Fruit fly (Drosophila melanogaster) whole organism, embryonic: ENCODE results near the gene Rpn10.

Source experiments
- Adf1 ChIP-seq: fragments of 200-800 bp; sonication (Bioruptor generic); IDR thresholded peaks from 2 replicates; pipeline ENCODE4 v1.3.6; 2022; ENCODE audit warnings: missing biosample characterization, missing genetic modification characterization
- CG12236 ChIP-seq: fragments of 200-800 bp; sonication (Bioruptor generic); optimal IDR thresholded peaks from 2 replicates; lab custom pipeline; 2016; ENCODE audit warnings: missing biosample characterization, missing genetic modification characterization
- CG12744 ChIP-seq: fragments of 200-800 bp; sonication (Bioruptor generic); optimal IDR thresholded peaks from 2 replicates; lab custom pipeline; 2016; ENCODE audit warnings: missing biosample characterization, missing genetic modification characterization
- CG15269 ChIP-seq: fragments of 200-800 bp; sonication (Bioruptor generic); optimal IDR thresholded peaks from 2 replicates; lab custom pipeline; 2018; ENCODE audit warnings: missing biosample characterization, mild to moderate bottlenecking, missing genetic modification characterization, moderate library complexity
- CG17328 ChIP-seq: fragments of 200-800 bp; sonication (Bioruptor generic); IDR thresholded peaks from 2 replicates; pipeline ENCODE4 v1.3.6; 2022; ENCODE audit warnings: missing biosample characterization, missing genetic modification characterization
- CG2712 ChIP-seq: fragments of 200-800 bp; optimal IDR thresholded peaks from 3 replicates; lab custom pipeline; 2019; ENCODE audit warnings: missing biosample characterization, mild to moderate bottlenecking, missing genetic modification characterization, moderate library complexity
- CG34224 ChIP-seq: fragments of 200-800 bp; sonication (Bioruptor generic); IDR thresholded peaks from 3 replicates; pipeline ENCODE4 v1.3.6; 2022; ENCODE audit warnings: missing biosample characterization, missing genetic modification characterization; ENCODE audit not compliant: partially characterized antibody
- CG4820 ChIP-seq: fragments of 200-800 bp; sonication (Bioruptor generic); optimal IDR thresholded peaks from 3 replicates; lab custom pipeline; 2016; ENCODE audit warnings: missing biosample characterization, missing genetic modification characterization
- CG9797 ChIP-seq: fragments of 200-800 bp; sonication (Bioruptor generic); optimal IDR thresholded peaks from 3 replicates; lab custom pipeline; 2018; ENCODE audit warnings: missing biosample characterization, mild to moderate bottlenecking, missing genetic modification characterization
- CoRest ChIP-seq: fragments of 200-800 bp; sonication (Bioruptor generic); optimal IDR thresholded peaks from 3 replicates; lab custom pipeline; 2018; ENCODE audit warnings: missing biosample characterization, mild to moderate bottlenecking, missing genetic modification characterization, moderate library complexity
- CrebB ChIP-seq: fragments of 200-800 bp; sonication (Bioruptor generic); optimal IDR thresholded peaks from 3 replicates; lab custom pipeline; 2018; ENCODE audit warnings: missing biosample characterization, mild to moderate bottlenecking, missing genetic modification characterization
- Deaf1 ChIP-seq: fragments of 200-800 bp; optimal IDR thresholded peaks from 3 replicates; lab custom pipeline; 2019; ENCODE audit warnings: missing biosample characterization, mild to moderate bottlenecking, missing genetic modification characterization, moderate library complexity
- Dip3 ChIP-seq: fragments of 200-800 bp; sonication (Bioruptor generic); optimal IDR thresholded peaks from 3 replicates; lab custom pipeline; 2016; ENCODE audit warnings: missing biosample characterization, missing genetic modification characterization
- Dll ChIP-seq: fragments of 200-800 bp; sonication (Bioruptor generic); IDR thresholded peaks from 4 replicates; pipeline ENCODE4 v1.3.6; 2022; ENCODE audit warnings: missing biosample characterization, missing genetic modification characterization; ENCODE audit not compliant: partially characterized antibody
- HLH4C ChIP-seq: fragments of 200-800 bp; sonication (Bioruptor generic); IDR thresholded peaks from 3 replicates; pipeline ENCODE4 v1.3.6; 2022; ENCODE audit warnings: missing biosample characterization, missing genetic modification characterization; ENCODE audit not compliant: partially characterized antibody
- Hr78 ChIP-seq, 2 experiments: fragments of 200-800 bp in 1 of 2; fragments of >200 bp in 1 of 2; sonication (Bioruptor generic) in 1 of 2; optimal IDR thresholded peaks; 2 replicates each; lab custom pipeline; 2017 to 2019; ENCODE audit warnings: missing biosample characterization in 2 of 2, missing genetic modification characterization in 2 of 2, mild to moderate bottlenecking in 1 of 2, moderate library complexity in 1 of 2
- Med ChIP-seq: fragments of 200-800 bp; sonication (Bioruptor generic); peaks from one replicate; lab custom pipeline; 2016; ENCODE audit warnings: missing biosample characterization, missing genetic modification characterization, mild to moderate bottlenecking, inconsistent platforms, moderate library complexity
- Myb ChIP-seq: fragments of 200-800 bp; sonication (Bioruptor generic); optimal IDR thresholded peaks from 2 replicates; lab custom pipeline; 2016; ENCODE audit warnings: missing biosample characterization, missing genetic modification characterization
- Nf-YB ChIP-seq: fragments of 200-800 bp; sonication (Bioruptor generic); optimal IDR thresholded peaks from 3 replicates; lab custom pipeline; 2019; ENCODE audit warnings: missing biosample characterization, mild to moderate bottlenecking, missing genetic modification characterization, moderate library complexity
- Pdp1 ChIP-seq, 2 experiments: fragments of 200-800 bp; sonication (Bioruptor generic); optimal IDR thresholded peaks; 3 replicates each; lab custom pipeline; 2016; ENCODE audit warnings: missing biosample characterization in 2 of 2, missing genetic modification characterization in 2 of 2, mild to moderate bottlenecking in 1 of 2, moderate library complexity in 1 of 2
- Stat92E ChIP-seq, 3 experiments: fragments of >200 bp in 2 of 3; fragments of 200-800 bp in 1 of 3; sonication (Bioruptor generic) in 1 of 3; optimal IDR thresholded peaks; 2 replicates each; lab custom pipeline; 2017 to 2019; ENCODE audit warnings: missing biosample characterization in 3 of 3, missing genetic modification characterization in 3 of 3, mild to moderate bottlenecking in 1 of 3, moderate library complexity in 1 of 3
- bbx ChIP-seq: fragments of 200-800 bp; sonication (Bioruptor generic); IDR thresholded peaks from 2 replicates; pipeline ENCODE4 v1.3.6; 2022; ENCODE audit warnings: missing biosample characterization, missing genetic modification characterization; ENCODE audit not compliant: partially characterized antibody
- btn ChIP-seq: fragments of 200-800 bp; sonication (Bioruptor generic); optimal IDR thresholded peaks from 2 replicates; lab custom pipeline; 2016; ENCODE audit warnings: missing biosample characterization, missing genetic modification characterization
- chm ChIP-seq: fragments of 200-800 bp; sonication (Bioruptor generic); IDR thresholded peaks from 2 replicates; pipeline ENCODE4 v1.3.6; 2022; ENCODE audit warnings: missing biosample characterization, missing genetic modification characterization
- chn ChIP-seq: fragments of 200-800 bp; sonication (Bioruptor generic); optimal IDR thresholded peaks from 2 replicates; lab custom pipeline; 2016; ENCODE audit warnings: missing biosample characterization, missing genetic modification characterization
- ci ChIP-seq: fragments of 200-800 bp; sonication (Bioruptor generic); IDR thresholded peaks from 3 replicates; pipeline ENCODE4 v1.3.6; 2022; ENCODE audit warnings: missing biosample characterization, missing genetic modification characterization
- emc ChIP-seq: fragments of 200-800 bp; sonication (Bioruptor generic); optimal IDR thresholded peaks from 2 replicates; lab custom pipeline; 2016; ENCODE audit warnings: missing biosample characterization, missing genetic modification characterization
- ems ChIP-seq: fragments of 200-800 bp; sonication (Bioruptor generic); optimal IDR thresholded peaks from 3 replicates; lab custom pipeline; 2016; ENCODE audit warnings: missing biosample characterization, missing genetic modification characterization
- eve ChIP-seq, 2 experiments: fragments of >200 bp; optimal IDR thresholded peaks; 2 replicates each; lab custom pipeline; 2017; ENCODE audit warnings: missing biosample characterization in 2 of 2, missing genetic modification characterization in 2 of 2
- grau ChIP-seq: fragments of 200-800 bp; optimal IDR thresholded peaks from 3 replicates; lab custom pipeline; 2019; ENCODE audit warnings: missing biosample characterization, mild to moderate bottlenecking, missing genetic modification characterization, moderate library complexity
- hkb ChIP-seq, 2 experiments: fragments of 200-800 bp in 1 of 2; fragments of >200 bp in 1 of 2; sonication (Bioruptor generic) in 1 of 2; IDR thresholded peaks in 1 of 2; optimal IDR thresholded peaks in 1 of 2; 2 replicates each; pipeline versions ENCODE4 v1.3.6 to Lab custom; 2017 to 2022; ENCODE audit warnings: missing biosample characterization in 1 of 2, missing genetic modification characterization in 1 of 2
- kay ChIP-seq: fragments of 200-800 bp; sonication (Bioruptor generic); optimal IDR thresholded peaks from 2 replicates; lab custom pipeline; 2016; ENCODE audit warnings: missing biosample characterization, missing genetic modification characterization
- ken ChIP-seq: fragments of 200-800 bp; sonication (Bioruptor generic); IDR thresholded peaks from 3 replicates; pipeline ENCODE4 v1.3.6; 2022; ENCODE audit warnings: missing biosample characterization, missing genetic modification characterization
- lola ChIP-seq, 3 experiments: fragments of >200 bp in 2 of 3; fragments of 200-800 bp in 1 of 3; sonication (Bioruptor generic) in 1 of 3; optimal IDR thresholded peaks; 2 replicates each; lab custom pipeline; 2017 to 2019; ENCODE audit warnings: missing biosample characterization in 3 of 3, missing genetic modification characterization in 3 of 3, mild to moderate bottlenecking in 1 of 3, moderate library complexity in 1 of 3
- lov ChIP-seq, 2 experiments: fragments of 200-800 bp in 1 of 2; fragments of >200 bp in 1 of 2; sonication (Bioruptor generic) in 1 of 2; IDR thresholded peaks in 1 of 2; optimal IDR thresholded peaks in 1 of 2; 2 replicates in 1 of 2; 3 replicates in 1 of 2; pipeline versions ENCODE4 v1.3.6 to Lab custom; 2017 to 2022; ENCODE audit warnings: missing biosample characterization in 1 of 2, missing genetic modification characterization in 1 of 2
- nau ChIP-seq: fragments of 200-800 bp; sonication (Bioruptor generic); optimal IDR thresholded peaks from 3 replicates; lab custom pipeline; 2017; ENCODE audit warnings: missing biosample characterization, mild to moderate bottlenecking, missing genetic modification characterization, missing genetic modification reagents
- odd ChIP-seq: fragments of 200-800 bp; sonication (Bioruptor generic); optimal IDR thresholded peaks from 2 replicates; lab custom pipeline; 2017; ENCODE audit warnings: missing biosample characterization, mild to moderate bottlenecking, missing genetic modification characterization
- otp ChIP-seq: fragments of 200-800 bp; sonication (Bioruptor generic); IDR thresholded peaks from 3 replicates; pipeline ENCODE4, ENCODE4 v1.3.6; 2022; ENCODE audit warnings: missing biosample characterization, missing genetic modification characterization
- pan ChIP-seq, 4 experiments: fragments of >200 bp in 3 of 4; fragments of 200-800 bp in 1 of 4; sonication (Bioruptor generic) in 1 of 4; optimal IDR thresholded peaks in 3 of 4; IDR thresholded peaks in 1 of 4; 2 replicates each; pipeline versions ENCODE4 v1.3.6 to Lab custom; 2017 to 2022; ENCODE audit warnings: missing biosample characterization in 2 of 4, missing genetic modification characterization in 2 of 4, mixed read lengths in 1 of 4
- pho ChIP-seq: fragments of 200-800 bp; sonication (Bioruptor generic); optimal IDR thresholded peaks from 2 replicates; lab custom pipeline; 2016; ENCODE audit warnings: missing biosample characterization, missing genetic modification characterization
- pita ChIP-seq: fragments of 200-800 bp; sonication (Bioruptor generic); optimal IDR thresholded peaks from 2 replicates; lab custom pipeline; 2017; ENCODE audit warnings: missing biosample characterization, mild to moderate bottlenecking, missing genetic modification characterization
- pros ChIP-seq: fragments of 200-800 bp; sonication (Bioruptor generic); optimal IDR thresholded peaks from 3 replicates; lab custom pipeline; 2019; ENCODE audit warnings: missing biosample characterization, mild to moderate bottlenecking, missing genetic modification characterization, moderate library complexity
- rib ChIP-seq: fragments of 200-800 bp; sonication (Bioruptor generic); IDR thresholded peaks from 2 replicates; pipeline ENCODE4 v1.3.6; 2022; ENCODE audit warnings: missing biosample characterization, missing genetic modification characterization
- ro ChIP-seq: fragments of 200-800 bp; sonication (Bioruptor generic); IDR thresholded peaks from 2 replicates; pipeline ENCODE4 v1.3.6; 2022; ENCODE audit warnings: missing biosample characterization, missing genetic modification characterization
- row ChIP-seq: fragments of 200-800 bp; sonication (Bioruptor generic); IDR thresholded peaks from 3 replicates; pipeline ENCODE4 v1.3.6; 2022; ENCODE audit warnings: missing biosample characterization, missing genetic modification characterization
- shn ChIP-seq: fragments of 200-800 bp; sonication (Bioruptor generic); optimal IDR thresholded peaks from 3 replicates; lab custom pipeline; 2016; ENCODE audit warnings: missing biosample characterization, missing genetic modification characterization
- tap ChIP-seq: fragments of 200-800 bp; optimal IDR thresholded peaks from 3 replicates; lab custom pipeline; 2019; ENCODE audit warnings: missing biosample characterization, mild to moderate bottlenecking, missing genetic modification characterization, moderate library complexity
- tio ChIP-seq: fragments of 200-800 bp; sonication (Bioruptor generic); optimal IDR thresholded peaks from 2 replicates; lab custom pipeline; 2017; ENCODE audit warnings: missing biosample characterization, missing genetic modification characterization, inconsistent platforms
- trem ChIP-seq: fragments of 200-800 bp; optimal IDR thresholded peaks from 3 replicates; lab custom pipeline; 2019; ENCODE audit warnings: missing biosample characterization, mild to moderate bottlenecking, missing genetic modification characterization, moderate library complexity
- trh ChIP-seq: fragments of 200-800 bp; sonication (Bioruptor generic); optimal IDR thresholded peaks from 2 replicates; lab custom pipeline; 2016; ENCODE audit warnings: missing biosample characterization, missing genetic modification characterization

The Rpn10 gene

DNA sequence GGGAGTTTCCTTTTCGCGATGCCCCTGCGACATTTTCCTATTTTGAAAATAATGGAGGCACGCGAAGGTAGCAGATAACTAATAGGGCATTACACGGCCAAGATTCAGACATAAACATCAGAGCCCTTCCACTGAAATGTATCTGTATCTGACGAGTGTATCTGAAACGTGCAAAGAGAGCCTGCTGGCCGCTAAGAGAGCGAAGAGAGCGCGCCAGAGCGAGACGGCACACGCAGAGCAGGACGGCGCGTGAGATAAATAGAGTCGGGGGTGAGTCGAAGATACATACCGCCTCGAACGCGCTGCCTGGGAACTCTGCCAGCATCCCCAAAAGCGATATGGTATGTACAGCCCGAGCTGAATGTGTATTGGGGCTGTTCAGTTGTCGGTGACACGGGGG, 47.9 kb downstream of the Rpn10 start (continued):
- TF ChIP-seq Nf-YB (GFP tag; lab: Kevin White, UChicago) (peak; percentile 94), grau (tag; lab: Kevin White, UChicago) (no peak), emc (GFP tag; lab: Kevin White, UChicago) (no peak), nau (GFP tag; lab: Kevin White, UChicago) (no peak), Dip3 (GFP tag; lab: Kevin White, UChicago) (no peak), pita (no peak), kay (no peak), Myb (GFP tag; lab: Kevin White, UChicago) (no peak), CG9797 (no peak), Med (GFP tag; lab: Kevin White, UChicago) (peak; percentile 85), Stat92E (GFP tag; optimal IDR thresholded peaks at IDR 0.05; lab: Kevin White, UChicago) (peak in 1 of 3 experiments; percentile 40), CG15269 (tag; lab: Kevin White, UChicago) (no peak), bbx (no peak), otp (GFP tag; lab: Robert Waterston, UW) (peak; percentile 22; the same call in 1 of the 3 replicates), ken (0 out of 3 replicates have a peak, but pooled peaks have one; percentile 3), Hr78 (GFP tag; optimal IDR thresholded peaks at IDR 0.05; lab: Kevin White, UChicago) (no peak), HLH4C (GFP tag; lab: Robert Waterston, UW) (no peak), CoRest (tag; lab: Kevin White, UChicago) (peak; percentile 11), ems (no peak), tap (tag; lab: Kevin White, UChicago) (no peak), Deaf1 (peak; percentile 80), pros (peak; percentile 33), CG34224 (GFP tag; lab: Robert Waterston, UW) (peak; percentile 55; the same call in 1 of the 3 replicates), trh (GFP tag; lab: Kevin White, UChicago) (no peak), chn (GFP tag; lab: Kevin White, UChicago) (no peak), odd (GFP tag; lab: Kevin White, UChicago) (peak; percentile 1), ro (GFP tag; lab: Robert Waterston, UW) (no peak), rib (GFP tag; lab: Robert Waterston, UW) (no peak), CrebB (tag; lab: Kevin White, UChicago) (no peak), shn (no peak), hkb (optimal IDR thresholded peaks at IDR 0.05; lab: Kevin White, UChicago) (no peak), hkb (GFP tag; IDR thresholded peaks at IDR 0.05; lab: Robert Waterston, UW) (0 out of 2 replicates have a peak, but pooled peaks have one; percentile 21), ci (GFP tag; lab: Robert Waterston, UW) (peak; percentile 78), Dll (GFP tag; lab: Robert Waterston, UW) (no peak), CG12744 (GFP tag; lab: Kevin White, UChicago) (no peak), chm (GFP tag; lab: Robert Waterston, UW) (peak; percentile 70), pho (no peak)

DNA sequence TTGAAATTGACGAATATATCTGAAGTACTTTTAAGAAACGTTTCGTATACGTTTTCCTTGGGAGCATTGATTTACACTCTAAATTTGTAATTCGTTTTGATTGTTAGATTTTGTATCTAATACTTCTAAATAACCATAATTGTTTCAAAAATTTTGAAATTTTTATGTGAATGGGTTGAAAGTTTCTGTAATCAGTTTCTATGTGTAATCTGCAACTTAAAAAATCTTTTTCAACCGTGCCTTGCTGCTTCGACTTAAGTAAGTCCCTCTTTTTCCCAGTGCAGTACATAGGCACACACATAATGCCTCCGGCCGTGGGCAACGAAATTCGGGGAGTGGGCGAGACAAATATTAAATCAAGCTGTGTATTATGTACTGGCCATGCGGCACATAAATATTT, 48.6 kb downstream of the Rpn10 start:
- TF ChIP-seq CG2712 (tag; lab: Kevin White, UChicago) (peak; percentile 44), btn (GFP tag; lab: Kevin White, UChicago) (no peak), Adf1 (no peak), trem (tag; lab: Kevin White, UChicago) (peak; percentile 12), CG4820 (GFP tag; lab: Kevin White, UChicago) (peak; percentile 6), odd (GFP tag; lab: Kevin White, UChicago) (no peak), eve (GFP tag; optimal IDR thresholded peaks at IDR 0.05; lab: Kevin White, UChicago) (peak in 1 of 2 experiments; percentile 49), Pdp1 (GFP tag; optimal IDR thresholded peaks at IDR 0.05; lab: Kevin White, UChicago) (peak in 1 of 2 experiments; percentile 22), lov (optimal IDR thresholded peaks at IDR 0.05; lab: Kevin White, UChicago) (no peak), lov (GFP tag; IDR thresholded peaks at IDR 0.05; lab: Robert Waterston, UW) (no peak), CG12236 (GFP tag; lab: Kevin White, UChicago) (no peak), row (GFP tag; lab: Robert Waterston, UW) (peak; percentile 46), lola (GFP tag; optimal IDR thresholded peaks at IDR 0.05; lab: Kevin White, UChicago) (peak in 1 of 3 experiments; percentile 53), tio (peak; percentile 29), pan (optimal IDR thresholded peaks at IDR 0.05; lab: Kevin White, UChicago) (no peak), pan (GFP tag; optimal IDR thresholded peaks at IDR 0.05 in 1 of 2, IDR thresholded peaks at IDR 0.05 in 1 of 2) (peak in 1 of 2 experiments; percentile 42), CG17328 (GFP tag; lab: Robert Waterston, UW) (peak; percentile 42; the same call in 1 of the 2 replicates)
